Worm (Caenorhabditis elegans) whole organism, L2 larva: Measurements from ENCODE around the gene F18H3.1.

ENCODE experiments used
- ZK546.5 ChIP-seq: sonication (generic microtip); optimal IDR thresholded peaks from 2 replicates; lab custom pipeline; 2017; ENCODE audit warnings: missing biosample characterization, missing genetic modification characterization
- ama-1 ChIP-seq: fragments of 150-350 bp; optimal IDR thresholded peaks from 2 replicates; lab custom pipeline; 2018; ENCODE audit warnings: inconsistent platforms
- lin-11 ChIP-seq: fragments of 150-350 bp; sonication (generic microtip); optimal IDR thresholded peaks from 2 replicates; lab custom pipeline; 2014; ENCODE audit warnings: missing biosample characterization, missing genetic modification characterization, inconsistent platforms, mixed read lengths
- lin-13 ChIP-seq: fragments of 150-350 bp; optimal IDR thresholded peaks from 2 replicates; lab custom pipeline; 2014; ENCODE audit warnings: missing biosample characterization, missing genetic modification reagents, missing genetic modification characterization
- lin-39 ChIP-seq: fragments of 150-350 bp; optimal IDR thresholded peaks from 2 replicates; lab custom pipeline; 2014; ENCODE audit warnings: missing biosample characterization, missing genetic modification reagents, missing genetic modification characterization
- nhr-23 ChIP-seq: fragments of 150-350 bp; optimal IDR thresholded peaks from 2 replicates; lab custom pipeline; 2014; ENCODE audit warnings: missing biosample characterization, missing genetic modification reagents, missing genetic modification characterization
- snpc-4 ChIP-seq: fragments of 150-350 bp; optimal IDR thresholded peaks from 2 replicates; lab custom pipeline; 2014; ENCODE audit warnings: missing biosample characterization, missing genetic modification characterization
- unc-39 ChIP-seq: fragments of 150-350 bp; optimal IDR thresholded peaks from 2 replicates; lab custom pipeline; 2014; ENCODE audit warnings: missing biosample characterization, missing genetic modification characterization
- ztf-1 ChIP-seq: fragments of 200-800 bp; sonication (Bioruptor generic); conservative IDR thresholded peaks from 2 replicates; pipeline ENCODE4 v1.3.6; 2022; ENCODE audit warnings: missing genetic modification characterization, missing compliant biosample characterization
- ztf-11 ChIP-seq: sonication (generic microtip); optimal IDR thresholded peaks from 2 replicates; lab custom pipeline; 2017; ENCODE audit warnings: missing biosample characterization, missing genetic modification characterization

ce11 chrX:13525094-13525493 lies 5.6 kb downstream of the F18H3.1 start:
- no peak for TF ChIP-seq ama-1 (lab: Kevin White, UChicago)
- TF ChIP-seq ztf-11: no peak
- no peak for TF ChIP-seq lin-11 (tag; lab: Kevin White, UChicago)
- TF ChIP-seq lin-39 (tag; lab: Kevin White, UChicago): no peak
- no peak for TF ChIP-seq nhr-23
- no peak for TF ChIP-seq ZK546.5 (tag; lab: Kevin White, UChicago)
- no peak for TF ChIP-seq ztf-1 (GFP tag; lab: Robert Waterston, UW)
- TF ChIP-seq lin-13 (GFP tag; lab: Kevin White, UChicago): no peak
- no peak for TF ChIP-seq unc-39 (tag; lab: Kevin White, UChicago)
- TF ChIP-seq snpc-4 (tag; lab: Kevin White, UChicago): no peak
